Worm (Caenorhabditis elegans): ENCODE results near the gene T04A8.8.

T04A8.8 gene

ce11 chrIII:4658384-4658844, 35.4 kb upstream of the T04A8.8 start, which contains the start of gene cdka-1 (continued):
- TF ChIP-seq F44E2.7 (GFP tag; IDR thresholded peaks at IDR 0.05) = no peak
- TF ChIP-seq lin-15B (tag; optimal IDR thresholded peaks at IDR 0.05) = no peak
- TF ChIP-seq dmd-9 (GFP tag; IDR thresholded peaks at IDR 0.05) = no peak
- no peak for TF ChIP-seq arid-1 (GFP tag; conservative IDR thresholded peaks at IDR 0.05)
- TF ChIP-seq lin-38 (GFP tag; IDR thresholded peaks at IDR 0.05) = no peak
- TF ChIP-seq nhr-237 (tag; optimal IDR thresholded peaks at IDR 0.05) = no peak
- TF ChIP-seq nhr-25 (tag; optimal IDR thresholded peaks at IDR 0.05; ENCODE audit: borderline replicate concordance, insufficient read depth) = no peak
- TF ChIP-seq zag-1 (tag; optimal IDR thresholded peaks at IDR 0.05) = no peak
- peak; percentile 81 for TF ChIP-seq ces-1 (GFP tag; optimal IDR thresholded peaks at IDR 0.05)
- 0 out of 2 replicates have a peak, but pooled peaks have one; percentile 31 for TF ChIP-seq ctbp-1 (GFP tag; IDR thresholded peaks at IDR 0.05)
- TF ChIP-seq attf-4 (tag; optimal IDR thresholded peaks at IDR 0.05) = no peak
- no peak for TF ChIP-seq ceh-62 (tag; optimal IDR thresholded peaks at IDR 0.05)
- TF ChIP-seq rbr-2 (tag; optimal IDR thresholded peaks at IDR 0.05) = peak; percentile 12
- no peak for TF ChIP-seq egl-43 (GFP tag; IDR thresholded peaks at IDR 0.05)
- TF ChIP-seq duxl-1 (tag; optimal IDR thresholded peaks at IDR 0.05; ENCODE audit: poor library complexity) = no peak
- TF ChIP-seq lsy-2 (tag; optimal IDR thresholded peaks at IDR 0.05) = peak in 1 of 2 experiments; percentile 35
- peak; percentile 9 for TF ChIP-seq hlh-30 (tag; optimal IDR thresholded peaks at IDR 0.05; ENCODE audit: insufficient read depth)
- TF ChIP-seq unc-62 (GFP tag; optimal IDR thresholded peaks at IDR 0.05 in 1 of 2) = no peak
- TF ChIP-seq unc-62 (tag; optimal IDR thresholded peaks at IDR 0.05) = no peak
- TF ChIP-seq pqm-1 (tag; optimal IDR thresholded peaks at IDR 0.05) = no peak
- TF ChIP-seq mep-1 (tag; optimal IDR thresholded peaks at IDR 0.05) = peak; percentile 15
- no peak for TF ChIP-seq F26F4.8 (GFP tag; conservative IDR thresholded peaks at IDR 0.05)

- TF ChIP-seq aha-1 (tag) (peak; percentile 98), T20F7.1 (GFP tag; optimal IDR thresholded peaks at IDR 0.05) (no peak), unc-62 (GFP tag; optimal IDR thresholded peaks at IDR 0.05 in 1 of 2) (peak in 1 of 2 experiments; percentile 65), unc-62 (tag; optimal IDR thresholded peaks at IDR 0.05) (no peak)
These were observed 34.4 kb upstream of the T04A8.8 start for ce11 chrIII:4659426-4659825.

- TF ChIP-seq aha-1 (tag) = peak; percentile 16
- TF ChIP-seq gei-8 (GFP tag; optimal IDR thresholded peaks at IDR 0.05) = no peak
These were observed 28.5 kb upstream of the T04A8.8 start, which contains the start of gene T23F11.4 for ce11 chrIII:4665272-4665671. Gene T23F11.4, minus strand, starts transcription at chrIII:4665372.

- TF ChIP-seq php-3 (GFP tag; IDR thresholded peaks at IDR 0.05) (no peak), F44E2.7 (GFP tag; IDR thresholded peaks at IDR 0.05) (no peak), set-16 (GFP tag; IDR thresholded peaks at IDR 0.05) (peak; percentile 63), nhr-28 (tag; optimal IDR thresholded peaks at IDR 0.05) (peak; percentile 39), unc-39 (tag; optimal IDR thresholded peaks at IDR 0.05) (no peak), mdl-1 (tag; optimal IDR thresholded peaks at IDR 0.05) (peak; percentile 26 to 78), spr-1 (tag; optimal IDR thresholded peaks at IDR 0.05) (no peak), attf-4 (tag; optimal IDR thresholded peaks at IDR 0.05) (no peak), dmd-8 (GFP tag; IDR thresholded peaks at IDR 0.05) (no peak), hlh-30 (tag; optimal IDR thresholded peaks at IDR 0.05; ENCODE audit: insufficient read depth) (peak; percentile 46), egl-43 (GFP tag; IDR thresholded peaks at IDR 0.05) (no peak), hmg-1.1 (GFP tag; IDR thresholded peaks at IDR 0.05) (peak; percentile 62; the same call in 1 of the 2 replicates), madf-5 (GFP tag; IDR thresholded peaks at IDR 0.05) (no peak), mep-1 (tag; optimal IDR thresholded peaks at IDR 0.05) (peak; percentile 59), zag-1 (tag; optimal IDR thresholded peaks at IDR 0.05) (no peak), madf-9 (GFP tag; conservative IDR thresholded peaks at IDR 0.05) (no peak), fkh-10 (GFP tag; optimal IDR thresholded peaks at IDR 0.05) (no peak), lsy-2 (tag; optimal IDR thresholded peaks at IDR 0.05) (no peak), ceh-44 (GFP tag; IDR thresholded peaks at IDR 0.05) (no peak), lin-1 (GFP tag; IDR thresholded peaks at IDR 0.05) (no peak), tag-97 (GFP tag; IDR thresholded peaks at IDR 0.05) (no peak), daf-16 (GFP tag; optimal IDR thresholded peaks at IDR 0.05) (no peak), daf-16 (tag; optimal IDR thresholded peaks at IDR 0.05) (no peak), zip-11 (GFP tag; IDR thresholded peaks at IDR 0.05) (no peak), F10B5.3 (tag; optimal IDR thresholded peaks at IDR 0.05) (no peak), unc-62 (GFP tag; optimal IDR thresholded peaks at IDR 0.05 in 1 of 2) (peak in 1 of 2 experiments; percentile 82), unc-62 (tag; optimal IDR thresholded peaks at IDR 0.05) (no peak), nhr-11 (tag; optimal IDR thresholded peaks at IDR 0.05) (peak; percentile 19)
These were observed 26.9 kb upstream of the T04A8.8 start for ce11 chrIII:4666753-4667400.
